Worm (Caenorhabditis elegans) whole organism, young adult: Measurements from ENCODE around the gene spp-12.

Experiments
- B0019.2 ChIP-seq: fragments of 200-800 bp; sonication (Bioruptor generic); conservative IDR thresholded peaks from 2 replicates; pipeline ENCODE4 v1.3.6; 2022; ENCODE audit warnings: missing genetic modification reagents, missing genetic modification characterization, missing compliant biosample characterization
- F23B12.7 ChIP-seq: sonication (generic microtip); optimal IDR thresholded peaks from 2 replicates; lab custom pipeline; 2017; ENCODE audit warnings: missing genetic modification characterization, mild to moderate bottlenecking, missing compliant biosample characterization, antibody characterized with exemption, moderate library complexity; ENCODE audit not compliant: insufficient read depth
- F49E8.2 ChIP-seq: sonication (generic microtip); optimal IDR thresholded peaks from 3 replicates; lab custom pipeline; 2017; ENCODE audit warnings: missing genetic modification characterization, mild to moderate bottlenecking, missing compliant biosample characterization, antibody characterized with exemption, moderate library complexity; ENCODE audit not compliant: insufficient read depth
- K11D2.4 ChIP-seq: fragments of 200-800 bp; sonication (Bioruptor generic); IDR thresholded peaks from 2 replicates; pipeline ENCODE4 v1.3.6; 2022; ENCODE audit warnings: missing genetic modification reagents, missing genetic modification characterization, missing compliant biosample characterization
- K12H6.12 ChIP-seq: fragments of 200-800 bp; sonication (Bioruptor generic); optimal IDR thresholded peaks from 2 replicates; lab custom pipeline; 2018; ENCODE audit warnings: mild to moderate bottlenecking, missing genetic modification characterization, missing compliant biosample characterization
- Y53F4B.3 ChIP-seq: fragments of 200-800 bp; sonication (Bioruptor generic); IDR thresholded peaks from 2 replicates; pipeline ENCODE4 v1.3.6; 2022; ENCODE audit warnings: missing genetic modification reagents, missing genetic modification characterization, missing compliant biosample characterization
- Y67H2A.10 ChIP-seq: fragments of 200-800 bp; sonication (Bioruptor generic); conservative IDR thresholded peaks from 2 replicates; pipeline ENCODE4 v1.3.6; 2022; ENCODE audit warnings: missing genetic modification reagents, missing genetic modification characterization, missing compliant biosample characterization
- Y79H2A.3 ChIP-seq: fragments of 200-800 bp; sonication (Bioruptor generic); conservative IDR thresholded peaks from 2 replicates; pipeline ENCODE4 v1.3.6; 2022; ENCODE audit warnings: missing genetic modification reagents, missing genetic modification characterization, missing compliant biosample characterization
- ZK185.1 ChIP-seq: sonication (generic microtip); optimal IDR thresholded peaks from 2 replicates; lab custom pipeline; 2016; ENCODE audit warnings: mild to moderate bottlenecking, missing genetic modification characterization, missing compliant biosample characterization; ENCODE audit not compliant: poor library complexity, severe bottlenecking
- aptf-3 ChIP-seq: fragments of 200-800 bp; sonication (Bioruptor generic); IDR thresholded peaks from 2 replicates; pipeline ENCODE4 v1.3.6; 2022; ENCODE audit warnings: missing genetic modification characterization, missing compliant biosample characterization
- atf-7 ChIP-seq: sonication (generic microtip); optimal IDR thresholded peaks from 2 replicates; lab custom pipeline; 2017; ENCODE audit warnings: mild to moderate bottlenecking, missing genetic modification characterization, missing compliant biosample characterization
- athp-1 ChIP-seq: sonication (generic microtip); optimal IDR thresholded peaks from 2 replicates; lab custom pipeline; 2017; ENCODE audit warnings: mild to moderate bottlenecking, missing genetic modification characterization, missing compliant biosample characterization
- attf-6 ChIP-seq: fragments of 200-800 bp; sonication (Bioruptor generic); IDR thresholded peaks from 2 replicates; pipeline ENCODE4 v1.3.6; 2022; ENCODE audit warnings: missing genetic modification reagents, missing genetic modification characterization, missing compliant biosample characterization
- bed-1 ChIP-seq: fragments of 200-800 bp; sonication (Bioruptor generic); IDR thresholded peaks from 2 replicates; pipeline ENCODE4 v1.3.6; 2022; ENCODE audit warnings: missing genetic modification reagents, missing genetic modification characterization, missing compliant biosample characterization
- cebp-1 ChIP-seq, 2 experiments: fragments of 200-800 bp in 1 of 2; sonication (Bioruptor generic) in 1 of 2; sonication (generic microtip) in 1 of 2; IDR thresholded peaks in 1 of 2; optimal IDR thresholded peaks in 1 of 2; 2 replicates each; pipeline versions ENCODE4 v1.3.6 to Lab custom; 2017 to 2022; ENCODE audit warnings: missing compliant biosample characterization in 2 of 2, missing genetic modification characterization in 2 of 2, mild to moderate bottlenecking in 1 of 2, missing genetic modification reagents in 1 of 2, moderate library complexity in 1 of 2
- ceh-100 ChIP-seq: fragments of 200-800 bp; sonication (Bioruptor generic); IDR thresholded peaks from 2 replicates; pipeline ENCODE4 v1.3.6; 2022; ENCODE audit warnings: missing genetic modification reagents, missing genetic modification characterization, missing compliant biosample characterization
- ceh-27 ChIP-seq: fragments of 200-800 bp; sonication (Bioruptor generic); optimal IDR thresholded peaks from 2 replicates; lab custom pipeline; 2018; ENCODE audit warnings: mild to moderate bottlenecking, missing genetic modification characterization, moderate library complexity, missing compliant biosample characterization
- ceh-40 ChIP-seq: fragments of 200-800 bp; sonication (Bioruptor generic); IDR thresholded peaks from 2 replicates; pipeline ENCODE4 v1.3.6; 2022; ENCODE audit warnings: missing genetic modification characterization, missing compliant biosample characterization
- ceh-79 ChIP-seq: sonication (generic microtip); optimal IDR thresholded peaks from 2 replicates; lab custom pipeline; 2017; ENCODE audit warnings: mild to moderate bottlenecking, missing genetic modification characterization, missing compliant biosample characterization
- dox-1 ChIP-seq: fragments of 200-800 bp; sonication (Bioruptor generic); IDR thresholded peaks from 2 replicates; pipeline ENCODE4 v1.3.6; 2022; ENCODE audit warnings: missing genetic modification reagents, missing genetic modification characterization, missing compliant biosample characterization
- egrh-3 ChIP-seq: fragments of 200-800 bp; sonication (Bioruptor generic); IDR thresholded peaks from 2 replicates; pipeline ENCODE4 v1.3.6; 2022; ENCODE audit warnings: missing genetic modification reagents, missing genetic modification characterization, missing compliant biosample characterization
- fkh-3 ChIP-seq: sonication (generic microtip); optimal IDR thresholded peaks from 2 replicates; lab custom pipeline; 2016; ENCODE audit warnings: mild to moderate bottlenecking, missing genetic modification characterization, missing compliant biosample characterization
- hlh-26 ChIP-seq: fragments of 200-800 bp; sonication (Bioruptor generic); conservative IDR thresholded peaks from 2 replicates; pipeline ENCODE4 v1.3.6; 2022; ENCODE audit warnings: missing genetic modification reagents, missing genetic modification characterization, missing compliant biosample characterization
- hmg-1.2 ChIP-seq: fragments of 200-800 bp; sonication (Bioruptor generic); IDR thresholded peaks from 2 replicates; pipeline ENCODE4 v1.3.6; 2022; ENCODE audit warnings: missing genetic modification reagents, missing genetic modification characterization, missing compliant biosample characterization
- hmg-20 ChIP-seq: fragments of 200-800 bp; sonication (Bioruptor generic); IDR thresholded peaks from 2 replicates; pipeline ENCODE4 v1.3.6; 2022; ENCODE audit warnings: missing genetic modification reagents, missing genetic modification characterization, missing compliant biosample characterization
- hrde-1 ChIP-seq: sonication (generic microtip); optimal IDR thresholded peaks from 2 replicates; lab custom pipeline; 2016; ENCODE audit warnings: missing genetic modification characterization, mild to moderate bottlenecking, missing compliant biosample characterization, moderate library complexity, missing genotype, missing genetic modification reagents, borderline replicate concordance
- hsf-1 ChIP-seq: fragments of 200-800 bp; sonication (Bioruptor generic); IDR thresholded peaks from 2 replicates; pipeline ENCODE4 v1.3.6; 2022; ENCODE audit warnings: missing genetic modification reagents, missing genetic modification characterization, missing compliant biosample characterization
- lin-26 ChIP-seq: fragments of 200-800 bp; sonication (Bioruptor generic); IDR thresholded peaks from 2 replicates; pipeline ENCODE4 v1.3.6; 2022; ENCODE audit warnings: missing genetic modification reagents, missing genetic modification characterization, missing compliant biosample characterization
- lsy-27 ChIP-seq: sonication (generic microtip); optimal IDR thresholded peaks from 2 replicates; lab custom pipeline; 2017; ENCODE audit warnings: missing genetic modification characterization, mild to moderate bottlenecking, missing compliant biosample characterization, antibody characterized with exemption, missing genotype, borderline replicate concordance; ENCODE audit not compliant: insufficient read depth
- nfya-1 ChIP-seq: sonication (generic microtip); optimal IDR thresholded peaks from 2 replicates; lab custom pipeline; 2017; ENCODE audit warnings: antibody characterized with exemption, missing compliant biosample characterization, missing genetic modification characterization, borderline replicate concordance; ENCODE audit not compliant: insufficient read depth
- nhr-27 ChIP-seq: fragments of 200-800 bp; sonication (Bioruptor generic); optimal IDR thresholded peaks from 2 replicates; lab custom pipeline; 2018; ENCODE audit warnings: mild to moderate bottlenecking, missing genetic modification characterization, moderate library complexity, missing compliant biosample characterization
- nhr-80 ChIP-seq: sonication (generic microtip); optimal IDR thresholded peaks from 2 replicates; lab custom pipeline; 2016; ENCODE audit warnings: missing genetic modification characterization, missing compliant biosample characterization
- somi-1 ChIP-seq: fragments of 200-800 bp; sonication (Bioruptor generic); optimal IDR thresholded peaks from 2 replicates; lab custom pipeline; 2018; ENCODE audit warnings: mild to moderate bottlenecking, missing genetic modification characterization, missing compliant biosample characterization
- unc-130 ChIP-seq: sonication (generic microtip); optimal IDR thresholded peaks from 2 replicates; lab custom pipeline; 2016; ENCODE audit warnings: missing genetic modification reagents, missing genetic modification characterization, missing compliant biosample characterization
- unc-62 ChIP-seq: fragments of 150-350 bp; optimal IDR thresholded peaks from 2 replicates; lab custom pipeline; 2014; ENCODE audit warnings: missing biosample characterization, missing genetic modification reagents, missing genetic modification characterization
- ztf-25 ChIP-seq: fragments of 200-800 bp; sonication (Bioruptor generic); IDR thresholded peaks from 2 replicates; pipeline ENCODE4 v1.3.6; 2022; ENCODE audit warnings: missing genetic modification reagents, missing genetic modification characterization, missing compliant biosample characterization

The spp-12 gene

DNA sequence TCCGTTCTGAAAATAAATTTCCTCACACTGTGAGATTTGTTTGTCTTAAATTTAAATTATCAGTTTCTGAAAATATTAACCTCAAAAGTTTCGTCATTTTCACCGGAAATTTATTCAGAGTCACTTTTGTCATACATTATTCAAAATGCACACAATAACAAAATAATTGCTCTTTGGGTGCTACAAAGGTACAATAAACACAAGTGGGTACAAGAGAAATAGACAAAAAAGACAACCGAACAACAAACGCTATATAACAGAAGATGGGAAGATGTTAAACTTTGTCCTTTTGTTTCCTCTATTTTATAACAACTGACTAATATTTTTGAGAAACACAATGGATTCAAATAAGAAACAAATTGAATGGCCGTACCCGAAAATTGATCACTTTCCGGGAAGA, 20.1 kb upstream of the spp-12 start:
- TF ChIP-seq F23B12.7 (tag; lab: Kevin White, UChicago) (no peak), egrh-3 (GFP tag; lab: Robert Waterston, UW) (no peak), aptf-3 (GFP tag; lab: Robert Waterston, UW) (no peak), lsy-27 (tag; lab: Kevin White, UChicago) (no peak), ceh-27 (GFP tag; lab: Kevin White, UChicago) (no peak), attf-6 (GFP tag; lab: Robert Waterston, UW) (no peak), nhr-80 (no peak), ztf-25 (GFP tag; lab: Robert Waterston, UW) (no peak), hmg-20 (no peak), Y79H2A.3 (GFP tag; lab: Robert Waterston, UW) (no peak)

DNA sequence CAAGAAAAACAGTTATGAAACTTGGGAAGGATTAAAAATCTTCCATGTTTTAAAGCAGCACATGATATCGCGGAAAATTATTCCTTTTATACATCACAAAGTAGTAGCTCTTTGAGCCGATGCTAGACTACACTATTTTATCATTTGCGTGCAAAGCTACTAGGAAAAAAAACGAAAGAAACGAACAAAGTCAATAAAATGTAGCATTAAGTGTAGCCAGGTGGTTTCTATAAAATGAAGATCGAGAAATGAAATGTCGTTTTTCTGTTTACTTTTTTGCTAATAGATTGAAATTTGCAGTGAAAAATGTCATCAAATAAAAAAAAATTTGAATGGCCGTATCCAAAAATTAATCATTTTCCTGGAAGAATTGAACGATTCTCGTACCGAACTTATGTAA, 16.7 kb upstream of the spp-12 start, which contains the start of gene cpt-5:
cpt-5 (plus strand) TSS at position 301 of the 400 bp plus-strand sequence.
- TF ChIP-seq ZK185.1, result no peak
- no peak for TF ChIP-seq Y67H2A.10 (GFP tag; lab: Robert Waterston, UW)
- TF ChIP-seq ceh-40 (GFP tag; lab: Robert Waterston, UW), result no peak
- TF ChIP-seq K12H6.12, result no peak
- TF ChIP-seq fkh-3, result no peak
- no peak for TF ChIP-seq F49E8.2
- no peak for TF ChIP-seq hmg-20
- TF ChIP-seq ceh-79, result no peak
- TF ChIP-seq unc-62, result no peak
- no peak for TF ChIP-seq hsf-1 (GFP tag; lab: Robert Waterston, UW)
- TF ChIP-seq atf-7, result no peak
- TF ChIP-seq nhr-27 (tag; lab: Kevin White, UChicago), result no peak
- TF ChIP-seq aptf-3 (GFP tag; lab: Robert Waterston, UW), result no peak

DNA sequence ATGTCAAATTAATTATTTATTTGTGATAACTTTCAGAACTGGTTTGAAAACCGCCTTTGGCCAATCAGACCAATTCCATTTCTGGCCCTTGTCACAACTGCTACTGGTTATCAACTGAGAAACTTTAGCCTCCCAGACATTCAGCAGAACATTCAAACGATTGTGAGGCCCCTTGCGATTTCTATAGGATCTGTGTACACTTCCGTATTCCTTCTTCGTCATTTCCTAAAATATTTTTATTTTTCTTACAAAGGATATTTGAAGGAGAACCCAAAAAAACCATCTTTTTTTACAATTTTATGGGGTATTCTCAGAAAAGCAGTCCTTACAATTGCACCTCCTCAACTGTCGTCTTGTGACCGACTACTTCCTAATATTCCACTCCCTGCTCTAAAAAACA, 16.3 kb upstream of the spp-12 start:
- TF ChIP-seq lin-26 (GFP tag; lab: Robert Waterston, UW), result no peak
- no peak for TF ChIP-seq hmg-1.2 (GFP tag; lab: Robert Waterston, UW)
- TF ChIP-seq somi-1 (GFP tag; lab: Kevin White, UChicago), result no peak
- no peak for TF ChIP-seq B0019.2 (GFP tag; lab: Robert Waterston, UW)
- TF ChIP-seq nfya-1 (tag; lab: Kevin White, UChicago), result no peak
- TF ChIP-seq hlh-26 (GFP tag; lab: Robert Waterston, UW), result no peak

DNA sequence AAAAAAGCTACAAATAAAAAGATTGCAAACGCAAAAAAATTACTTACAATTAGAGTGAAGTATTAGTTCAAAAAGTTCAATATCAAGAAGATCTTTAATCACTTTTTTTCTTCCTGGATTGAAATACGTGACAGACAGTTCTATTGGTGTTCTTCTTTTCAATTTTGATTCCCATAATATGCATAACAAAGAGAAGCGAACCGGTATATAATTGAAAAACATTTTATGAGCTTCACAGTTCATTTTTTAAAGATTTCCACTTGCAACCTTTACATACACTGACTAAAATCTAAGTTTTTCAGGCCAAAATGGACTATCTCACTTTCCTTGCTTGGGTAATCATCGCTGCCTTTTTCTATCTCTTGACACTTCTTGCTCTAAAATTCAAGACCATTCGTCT, 13.1 kb upstream of the spp-12 start, which contains the start of gene T22G5.1:
T22G5.1 (plus strand) TSS at position 301 of the 400 bp plus-strand sequence.
- TF ChIP-seq athp-1 (tag; lab: Kevin White, UChicago) (no peak), dox-1 (GFP tag; lab: Robert Waterston, UW) (no peak), ceh-79 (no peak), unc-130 (GFP tag; lab: Kevin White, UChicago) (no peak), hrde-1 (tag; lab: Kevin White, UChicago) (no peak), K11D2.4 (GFP tag; lab: Robert Waterston, UW) (no peak), bed-1 (GFP tag; lab: Robert Waterston, UW) (no peak), ceh-100 (no peak), cebp-1 (GFP tag; IDR thresholded peaks at IDR 0.05; lab: Robert Waterston, UW) (no peak), cebp-1 (tag; optimal IDR thresholded peaks at IDR 0.05; lab: Kevin White, UChicago) (no peak), ztf-25 (GFP tag; lab: Robert Waterston, UW) (no peak), K12H6.12 (no peak), Y53F4B.3 (GFP tag; lab: Robert Waterston, UW) (no peak)
